Worm (Caenorhabditis elegans): Measurements from ENCODE around the gene tmed-1.

Gene tmed-1

DNA sequence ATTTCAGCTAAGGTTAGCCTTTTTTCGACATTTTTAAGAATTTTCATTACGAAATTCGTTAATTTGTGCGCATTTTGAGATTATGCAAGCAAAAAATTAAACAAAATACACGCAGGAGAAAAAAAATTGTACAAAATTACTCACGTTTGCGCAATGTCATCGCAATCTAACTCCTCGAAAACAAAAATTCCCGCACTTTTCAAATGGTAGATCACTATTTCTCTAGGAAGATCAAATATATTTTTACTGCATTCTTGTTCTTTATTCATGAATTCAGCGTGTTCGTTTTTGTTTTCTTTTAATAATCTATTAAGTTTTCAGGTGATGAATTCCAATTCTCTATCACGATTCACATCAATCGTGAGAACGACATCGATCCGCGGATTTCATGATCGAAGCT, 47.0 kb downstream of the tmed-1 start, which contains the start of the genes T12G3.6 and mrpl-51:
T12G3.6 (minus strand) TSS at position 269 of the 400 bp plus-strand sequence.
mrpl-51 (plus strand) TSS at position 322 of the 400 bp plus-strand sequence.
- TF ChIP-seq cnd-1 (tag; optimal IDR thresholded peaks at IDR 0.05) (no peak), mep-1 (tag; optimal IDR thresholded peaks at IDR 0.05) (no peak), blmp-1 (tag; optimal IDR thresholded peaks at IDR 0.05) (no peak), ztf-11 (tag; optimal IDR thresholded peaks at IDR 0.05) (no peak)

DNA sequence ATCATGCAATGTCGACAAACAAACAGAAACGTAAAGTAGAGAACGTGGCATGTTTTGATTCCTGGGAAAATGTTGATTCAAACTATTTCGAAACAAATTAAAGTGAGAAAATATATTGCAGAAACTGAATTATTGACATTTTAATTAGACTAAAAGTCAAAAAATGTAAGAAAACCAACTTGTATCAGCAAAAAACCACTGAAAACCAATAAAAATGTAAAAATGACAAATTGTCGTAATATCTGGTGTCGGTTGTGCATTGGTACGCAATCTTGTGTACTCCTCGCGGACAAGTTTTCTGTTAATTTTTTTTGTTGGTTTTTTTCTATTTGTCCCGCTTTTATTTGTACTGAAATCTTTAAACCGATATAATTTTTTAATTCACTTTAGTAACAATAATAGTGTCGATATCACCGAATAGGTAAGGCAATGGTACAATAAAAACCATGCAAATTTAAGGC, 48.2 kb downstream of the tmed-1 start, which contains the start of gene T12G3.11:
T12G3.11 (minus strand) TSS at position 51 of the 461 bp plus-strand sequence.
- TF ChIP-seq lsy-2 (tag; optimal IDR thresholded peaks at IDR 0.05) (peak; percentile 52), mls-2 (tag; optimal IDR thresholded peaks at IDR 0.05) (no peak), ces-1 (GFP tag; optimal IDR thresholded peaks at IDR 0.05) (peak; percentile 14)

ce11 chrIV:12029074-12029473, 48.9 kb downstream of the tmed-1 start, which contains the start of gene tgn-38:
Gene tgn-38, minus strand, starts transcription at chrIV:12029174.
- TF ChIP-seq pha-4 (tag; optimal IDR thresholded peaks at IDR 0.05) (no peak), ztf-11 (tag; optimal IDR thresholded peaks at IDR 0.05) (no peak), blmp-1 (tag; optimal IDR thresholded peaks at IDR 0.05) (no peak), tbx-8 (GFP tag; optimal IDR thresholded peaks at IDR 0.05) (no peak), hlh-1 (tag; optimal IDR thresholded peaks at IDR 0.05) (no peak), lsy-2 (tag; optimal IDR thresholded peaks at IDR 0.05) (no peak), nhr-2 (tag; optimal IDR thresholded peaks at IDR 0.05) (no peak), nhr-237 (tag; optimal IDR thresholded peaks at IDR 0.05) (no peak), lin-32 (GFP tag; optimal IDR thresholded peaks at IDR 0.05) (no peak)

Measured in whole organism, mixed stage, embryonic.